Worm (Caenorhabditis elegans) whole organism, midembryonic: ENCODE data around the gene puf-5.

Source experiments
- flt-1 ChIP-seq: fragments of 200-800 bp; sonication (Bioruptor generic); IDR thresholded peaks from 2 replicates; pipeline ENCODE4 v1.3.6; 2022; ENCODE audit warnings: missing genetic modification characterization, missing compliant biosample characterization
- ztf-23 ChIP-seq: fragments of 200-800 bp; sonication (Bioruptor generic); IDR thresholded peaks from 2 replicates; pipeline ENCODE4 v1.3.6; 2022; ENCODE audit warnings: missing genetic modification reagents, missing genetic modification characterization, missing compliant biosample characterization
- ztf-29 ChIP-seq: fragments of 200-800 bp; sonication (Bioruptor generic); IDR thresholded peaks from 2 replicates; pipeline ENCODE4 v1.3.6; 2022; ENCODE audit warnings: missing genetic modification reagents, missing genetic modification characterization, missing compliant biosample characterization

ce11 chrII:8583035-8583434 is 7.7 kb downstream of the puf-5 start:
- TF ChIP-seq ztf-29 (GFP tag; lab: Robert Waterston, UW) (no peak), flt-1 (GFP tag; lab: Robert Waterston, UW) (no peak), ztf-23 (GFP tag; lab: Robert Waterston, UW) (no peak)
